Worm (Caenorhabditis elegans): ENCODE results near the gene T10D4.6.

DNA sequence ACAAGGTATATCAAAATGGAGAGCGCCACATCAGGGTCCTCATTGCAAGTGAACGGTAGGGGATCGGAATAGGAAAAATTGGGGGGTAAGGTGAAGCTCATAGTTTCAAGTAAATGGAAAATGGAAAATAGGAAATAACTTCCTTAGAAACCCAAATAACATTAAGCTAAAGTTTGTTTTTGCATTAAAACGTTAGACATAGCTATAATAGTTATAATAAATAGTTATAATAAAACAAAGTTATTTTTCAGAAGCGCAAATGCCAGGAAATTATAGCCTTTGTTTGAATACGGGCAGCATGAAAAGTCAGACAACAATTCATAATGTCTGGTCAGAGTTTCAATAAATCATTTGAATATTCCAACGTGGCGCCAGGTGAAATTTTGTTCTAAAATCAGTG is 18.6 kb upstream of the T10D4.6 start, which contains the start of gene srg-24:
- TF ChIP-seq pax-3 (tag; optimal IDR thresholded peaks at IDR 0.05) (no peak), rnt-1 (tag; optimal IDR thresholded peaks at IDR 0.05) (no peak), mdl-1 (tag; optimal IDR thresholded peaks at IDR 0.05) (no peak), lin-14 (GFP tag; optimal IDR thresholded peaks at IDR 0.05) (no peak), nhr-77 (tag; optimal IDR thresholded peaks at IDR 0.05) (no peak), ztf-11 (tag; optimal IDR thresholded peaks at IDR 0.05) (no peak), nhr-11 (tag; optimal IDR thresholded peaks at IDR 0.05) (no peak), efl-1 (optimal IDR thresholded peaks at IDR 0.05) (no peak), efl-1 (GFP tag; optimal IDR thresholded peaks at IDR 0.05 in 1 of 2) (no peak), lsy-2 (tag; optimal IDR thresholded peaks at IDR 0.05) (no peak), pqm-1 (tag; optimal IDR thresholded peaks at IDR 0.05) (no peak)
